Fruit fly (Drosophila melanogaster) whole organism, embryonic: Measurements from ENCODE around the gene CG15141.
A peak's percentile ranks its signal among the peaks of the same experiment; 100 is the strongest.

Experiments
- Asciz ChIP-seq: fragments of 200-800 bp; sonication (Bioruptor generic); optimal IDR thresholded peaks from 2 replicates; lab custom pipeline; 2017; ENCODE audit warnings: missing biosample characterization, mild to moderate bottlenecking, missing genetic modification characterization, missing genetic modification reagents
- Blimp-1 ChIP-seq: fragments of 200-800 bp; sonication (Bioruptor generic); optimal IDR thresholded peaks from 3 replicates; lab custom pipeline; 2018; ENCODE audit warnings: missing biosample characterization, missing genetic modification characterization, mild to moderate bottlenecking, moderate library complexity, missing genetic modification reagents
- CG11398 ChIP-seq: fragments of 200-800 bp; sonication (Bioruptor generic); optimal IDR thresholded peaks from 2 replicates; lab custom pipeline; 2016; ENCODE audit warnings: missing biosample characterization, missing genetic modification characterization
- CG12071 ChIP-seq: fragments of 200-800 bp; sonication (Bioruptor generic); optimal IDR thresholded peaks from 3 replicates; lab custom pipeline; 2018; ENCODE audit warnings: missing biosample characterization, mild to moderate bottlenecking, missing genetic modification characterization
- CG12155 ChIP-seq: fragments of 200-800 bp; sonication (Bioruptor generic); optimal IDR thresholded peaks from 3 replicates; lab custom pipeline; 2016; ENCODE audit warnings: missing biosample characterization, missing genetic modification characterization
- CG12769 ChIP-seq: fragments of 200-800 bp; sonication (Bioruptor generic); optimal IDR thresholded peaks from 2 replicates; lab custom pipeline; 2019; ENCODE audit warnings: missing biosample characterization, mild to moderate bottlenecking, missing genetic modification characterization, moderate library complexity
- CG14710 ChIP-seq: fragments of 200-800 bp; sonication (Bioruptor generic); optimal IDR thresholded peaks from 3 replicates; lab custom pipeline; 2019; ENCODE audit warnings: missing biosample characterization, mild to moderate bottlenecking, missing genetic modification characterization, moderate library complexity
- CG16813 ChIP-seq: fragments of 200-800 bp; sonication (Bioruptor generic); IDR thresholded peaks from 3 replicates; pipeline ENCODE4 v1.3.6; 2022; ENCODE audit warnings: missing biosample characterization, missing genetic modification characterization; ENCODE audit not compliant: partially characterized antibody
- CG17829 ChIP-seq: fragments of 200-800 bp; optimal IDR thresholded peaks from 2 replicates; lab custom pipeline; 2019; ENCODE audit warnings: missing biosample characterization, mild to moderate bottlenecking, missing genetic modification characterization, moderate library complexity
- CG4328 ChIP-seq: fragments of 200-800 bp; sonication (Bioruptor generic); optimal IDR thresholded peaks from 3 replicates; lab custom pipeline; 2017; ENCODE audit warnings: missing biosample characterization, missing genetic modification reagents, missing genetic modification characterization
- CG43689 ChIP-seq: fragments of 200-800 bp; sonication (Bioruptor generic); IDR thresholded peaks from 2 replicates; pipeline ENCODE4 v1.3.6; 2022; ENCODE audit warnings: missing biosample characterization, missing genetic modification characterization
- CG4854 ChIP-seq: fragments of 200-800 bp; sonication (Bioruptor generic); optimal IDR thresholded peaks from 2 replicates; lab custom pipeline; 2016; ENCODE audit warnings: missing biosample characterization, missing genetic modification characterization, inconsistent platforms
- CG6854 ChIP-seq: fragments of 200-800 bp; sonication (Bioruptor generic); optimal IDR thresholded peaks from 3 replicates; lab custom pipeline; 2017; ENCODE audit warnings: missing biosample characterization, mild to moderate bottlenecking, missing genetic modification characterization
- CG7357 ChIP-seq: fragments of 200-800 bp; sonication (Bioruptor generic); IDR thresholded peaks from 3 replicates; pipeline ENCODE4 v1.3.6; 2022; ENCODE audit warnings: missing biosample characterization, missing genetic modification characterization
- CG8478 ChIP-seq: fragments of >200 bp; optimal IDR thresholded peaks from 2 replicates; lab custom pipeline; 2018
- CG9876 ChIP-seq: fragments of 200-800 bp; sonication (Bioruptor generic); optimal IDR thresholded peaks from 2 replicates; lab custom pipeline; 2016; ENCODE audit warnings: missing biosample characterization, missing genetic modification characterization
- Camta ChIP-seq: fragments of 200-800 bp; sonication (Bioruptor generic); optimal IDR thresholded peaks from 2 replicates; lab custom pipeline; 2016; ENCODE audit warnings: missing biosample characterization, missing genetic modification characterization
- Chrac-16 ChIP-seq: fragments of 200-800 bp; sonication (Bioruptor generic); optimal IDR thresholded peaks from 3 replicates; lab custom pipeline; 2016; ENCODE audit warnings: missing biosample characterization, missing genetic modification characterization
- Dad ChIP-seq: fragments of 200-800 bp; sonication (Bioruptor generic); optimal IDR thresholded peaks from 3 replicates; lab custom pipeline; 2016; ENCODE audit warnings: missing biosample characterization, missing genetic modification characterization
- Dbx ChIP-seq: fragments of 200-800 bp; sonication (Bioruptor generic); IDR thresholded peaks from 3 replicates; pipeline ENCODE4 v1.3.6; 2022; ENCODE audit warnings: missing biosample characterization, missing genetic modification characterization
- Dp ChIP-seq: fragments of 200-800 bp; sonication (Bioruptor generic); optimal IDR thresholded peaks from 2 replicates; lab custom pipeline; 2018; ENCODE audit warnings: missing biosample characterization, mild to moderate bottlenecking, missing genetic modification characterization, moderate library complexity
- E2f2 ChIP-seq: fragments of 200-800 bp; sonication (Bioruptor generic); IDR thresholded peaks from 2 replicates; pipeline ENCODE4 v1.3.6; 2022; ENCODE audit warnings: missing biosample characterization, missing genetic modification characterization
- Gsc ChIP-seq: fragments of 200-800 bp; sonication (Bioruptor generic); IDR thresholded peaks from 2 replicates; pipeline ENCODE4 v1.3.6; 2022; ENCODE audit warnings: missing biosample characterization, missing genetic modification characterization
- H15 ChIP-seq: fragments of 200-800 bp; sonication (Bioruptor generic); IDR thresholded peaks from 3 replicates; pipeline ENCODE4 v1.3.6; 2022; ENCODE audit warnings: missing biosample characterization, missing genetic modification characterization
- HLH3B ChIP-seq: fragments of 200-800 bp; sonication (Bioruptor generic); IDR thresholded peaks from 2 replicates; pipeline ENCODE4 v1.3.6; 2022; ENCODE audit warnings: missing biosample characterization, missing genetic modification characterization
- HLH4C ChIP-seq: fragments of 200-800 bp; sonication (Bioruptor generic); IDR thresholded peaks from 3 replicates; pipeline ENCODE4 v1.3.6; 2022; ENCODE audit warnings: missing biosample characterization, missing genetic modification characterization; ENCODE audit not compliant: partially characterized antibody
- HLH54F ChIP-seq: fragments of 200-800 bp; sonication (Bioruptor generic); optimal IDR thresholded peaks from 3 replicates; lab custom pipeline; 2016; ENCODE audit warnings: missing biosample characterization, missing genetic modification characterization
- HmgD ChIP-seq: fragments of 200-800 bp; sonication (Bioruptor generic); optimal IDR thresholded peaks from 3 replicates; lab custom pipeline; 2016; ENCODE audit warnings: missing biosample characterization, missing genetic modification characterization
- Hsf ChIP-seq: fragments of 200-800 bp; sonication (Bioruptor generic); optimal IDR thresholded peaks from 3 replicates; lab custom pipeline; 2016; ENCODE audit warnings: missing biosample characterization, missing genetic modification characterization
- Max ChIP-seq: fragments of 200-800 bp; sonication (Bioruptor generic); optimal IDR thresholded peaks from 2 replicates; lab custom pipeline; 2016; ENCODE audit warnings: missing biosample characterization, mild to moderate bottlenecking, missing genetic modification characterization
- Optix ChIP-seq: fragments of 200-800 bp; sonication (Bioruptor generic); IDR thresholded peaks from 3 replicates; pipeline ENCODE4 v1.3.6; 2022; ENCODE audit warnings: missing biosample characterization, missing genetic modification characterization
- Ravus ChIP-seq: fragments of 200-800 bp; sonication (Bioruptor generic); IDR thresholded peaks from 2 replicates; pipeline ENCODE4 v1.3.6; 2022; ENCODE audit warnings: missing biosample characterization, missing genetic modification characterization
- bigmax ChIP-seq: fragments of 200-800 bp; sonication (Bioruptor generic); optimal IDR thresholded peaks from 2 replicates; lab custom pipeline; 2018; ENCODE audit warnings: missing biosample characterization, mild to moderate bottlenecking, missing genetic modification characterization
- chif ChIP-seq, 2 experiments: fragments of 200-800 bp; sonication (Bioruptor generic); optimal IDR thresholded peaks; 3 replicates each; lab custom pipeline; 2016; ENCODE audit warnings: missing biosample characterization in 2 of 2, missing genetic modification characterization in 2 of 2
- corto ChIP-seq: fragments of 200-800 bp; sonication (Bioruptor generic); optimal IDR thresholded peaks from 2 replicates; lab custom pipeline; 2016; ENCODE audit warnings: missing biosample characterization, mild to moderate bottlenecking, missing genetic modification characterization, moderate library complexity
- dan ChIP-seq: fragments of 200-800 bp; sonication (Bioruptor generic); IDR thresholded peaks from 2 replicates; pipeline ENCODE4 v1.3.6; 2022; ENCODE audit warnings: missing biosample characterization, missing genetic modification characterization
- dati ChIP-seq: fragments of 200-800 bp; sonication (Bioruptor generic); IDR thresholded peaks from 2 replicates; pipeline ENCODE4 v1.3.6; 2022; ENCODE audit warnings: missing biosample characterization, missing genetic modification characterization
- esg ChIP-seq: fragments of 200-800 bp; sonication (Bioruptor generic); conservative IDR thresholded peaks from 2 replicates; pipeline ENCODE4 v1.3.6; 2022; ENCODE audit warnings: missing biosample characterization, missing genetic modification characterization
- eve ChIP-seq, 2 experiments: fragments of >200 bp; optimal IDR thresholded peaks; 2 replicates each; lab custom pipeline; 2017; ENCODE audit warnings: missing biosample characterization in 2 of 2, missing genetic modification characterization in 2 of 2
- kah ChIP-seq: fragments of 200-800 bp; sonication (Bioruptor generic); optimal IDR thresholded peaks from 2 replicates; lab custom pipeline; 2018; ENCODE audit warnings: missing biosample characterization, mild to moderate bottlenecking, missing genetic modification characterization
- lmd ChIP-seq: fragments of 200-800 bp; sonication (Bioruptor generic); IDR thresholded peaks from 2 replicates; pipeline ENCODE4 v1.3.6; 2022; ENCODE audit warnings: missing biosample characterization, missing genetic modification characterization
- maf-S ChIP-seq: fragments of 200-800 bp; sonication (Bioruptor generic); optimal IDR thresholded peaks from 2 replicates; lab custom pipeline; 2016; ENCODE audit warnings: missing biosample characterization, missing genetic modification characterization
- p53 ChIP-seq: fragments of 200-800 bp; sonication (Bioruptor generic); optimal IDR thresholded peaks from 2 replicates; lab custom pipeline; 2016; ENCODE audit warnings: missing biosample characterization, missing genetic modification characterization
- phol ChIP-seq: fragments of 200-800 bp; sonication (Bioruptor generic); optimal IDR thresholded peaks from 3 replicates; lab custom pipeline; 2018; ENCODE audit warnings: missing biosample characterization, mild to moderate bottlenecking, missing genetic modification characterization, moderate library complexity
- pita ChIP-seq: fragments of 200-800 bp; sonication (Bioruptor generic); optimal IDR thresholded peaks from 2 replicates; lab custom pipeline; 2017; ENCODE audit warnings: missing biosample characterization, mild to moderate bottlenecking, missing genetic modification characterization
- ssp ChIP-seq: fragments of 200-800 bp; sonication (Bioruptor generic); IDR thresholded peaks from 2 replicates; pipeline ENCODE4 v1.3.6; 2022; ENCODE audit warnings: missing biosample characterization, missing genetic modification characterization
- vnd ChIP-seq: fragments of 200-800 bp; sonication (Bioruptor generic); IDR thresholded peaks from 3 replicates; pipeline ENCODE4 v1.3.6; 2022; ENCODE audit warnings: missing biosample characterization, missing genetic modification characterization; ENCODE audit not compliant: partially characterized antibody
- vvl ChIP-seq: fragments of 200-800 bp; sonication (Bioruptor generic); IDR thresholded peaks from 2 replicates; pipeline ENCODE4 v1.3.6; 2022; ENCODE audit warnings: missing biosample characterization, missing genetic modification characterization

CG15141 gene

dm6 chr2L:17448435-17448834, 38.0 kb downstream of the CG15141 start (continued):
- TF ChIP-seq CG12071 (GFP tag; lab: Kevin White, UChicago) (peak; percentile 12), Dbx (GFP tag; lab: Robert Waterston, UW) (peak; percentile 17; the same call in 1 of the 3 replicates), corto (GFP tag; lab: Kevin White, UChicago) (no peak), Optix (GFP tag; lab: Robert Waterston, UW) (no peak), CG11398 (GFP tag; lab: Kevin White, UChicago) (no peak), HmgD (GFP tag; lab: Kevin White, UChicago) (no peak)

dm6 chr2L:17449608-17450504, 39.4 kb downstream of the CG15141 start, which contains the start of gene dl:
Gene dl, minus strand, starts transcription at chr2L:17450364.
- TF ChIP-seq HLH4C (GFP tag; lab: Robert Waterston, UW) (peak; percentile 39; the same call in 1 of the 3 replicates), CG9876 (GFP tag; lab: Kevin White, UChicago) (no peak), CG4854 (GFP tag; lab: Kevin White, UChicago) (no peak), bigmax (GFP tag; lab: Kevin White, UChicago) (no peak), p53 (GFP tag; lab: Kevin White, UChicago) (no peak), Asciz (GFP tag; lab: Kevin White, UChicago) (peak; percentile 5), CG12769 (tag; lab: Kevin White, UChicago) (peak; percentile 61), CG8478 (lab: Kevin White, UChicago) (no peak), Dad (GFP tag; lab: Kevin White, UChicago) (no peak), eve (GFP tag; optimal IDR thresholded peaks at IDR 0.05; lab: Kevin White, UChicago) (peak in 1 of 2 experiments; percentile 83), H15 (GFP tag; lab: Robert Waterston, UW) (no peak), vnd (GFP tag; lab: Robert Waterston, UW) (no peak), CG14710 (tag; lab: Kevin White, UChicago) (no peak), Gsc (no peak), vvl (GFP tag; lab: Robert Waterston, UW) (no peak), HLH3B (GFP tag; lab: Robert Waterston, UW) (no peak), CG17829 (tag; lab: Kevin White, UChicago) (no peak), E2f2 (no peak), Dp (GFP tag; lab: Kevin White, UChicago) (peak; percentile 27), Blimp-1 (peak; percentile 58), CG6854 (no peak), chif (GFP tag; optimal IDR thresholded peaks at IDR 0.05; lab: Kevin White, UChicago) (no peak), CG7357 (GFP tag; lab: Robert Waterston, UW) (no peak), lmd (GFP tag; lab: Robert Waterston, UW) (no peak), CG43689 (no peak), CG16813 (GFP tag; lab: Robert Waterston, UW) (no peak), dan (GFP tag; lab: Robert Waterston, UW) (no peak), CG4328 (GFP tag; lab: Kevin White, UChicago) (no peak), ssp (GFP tag; lab: Robert Waterston, UW) (no peak), pita (GFP tag; lab: Kevin White, UChicago) (no peak), maf-S (GFP tag; lab: Kevin White, UChicago) (no peak), Camta (GFP tag; lab: Kevin White, UChicago) (no peak), dati (GFP tag; lab: Robert Waterston, UW) (no peak), HLH54F (GFP tag; lab: Kevin White, UChicago) (no peak), Chrac-16 (GFP tag; lab: Kevin White, UChicago) (no peak), kah (GFP tag; lab: Kevin White, UChicago) (no peak), Ravus (GFP tag; lab: Robert Waterston, UW) (no peak), Max (no peak), CG12155 (GFP tag; lab: Kevin White, UChicago) (no peak), phol (no peak), esg (GFP tag; lab: Robert Waterston, UW) (no peak), CG11398 (GFP tag; lab: Kevin White, UChicago) (no peak), Hsf (no peak)
